Fruit fly (Drosophila melanogaster): Measurements from ENCODE around the gene CG15478.

CG15478 gene

dm6 chrX:7735262-7735661, 17.5 kb upstream of the CG15478 start:
- TF ChIP-seq zfh1 (GFP tag; IDR thresholded peaks at IDR 0.05) (0 out of 3 replicates have a peak, but pooled peaks have one; percentile 9), sens (GFP tag) (peak; percentile 55), CG1792 (GFP tag; optimal IDR thresholded peaks at IDR 0.05) (no peak), CG2116 (GFP tag; optimal IDR thresholded peaks at IDR 0.05) (peak; percentile 1), CG6854 (GFP tag; optimal IDR thresholded peaks at IDR 0.05) (no peak), E2f2 (GFP tag; IDR thresholded peaks at IDR 0.05) (peak; percentile 85), CG4282 (GFP tag; optimal IDR thresholded peaks at IDR 0.05) (peak; percentile 71), CG4360 (GFP tag; IDR thresholded peaks at IDR 0.05) (peak; percentile 23; the same call in 1 of the 2 replicates), CG8290 (GFP tag; optimal IDR thresholded peaks at IDR 0.05) (no peak), CG8290 (tag; optimal IDR thresholded peaks at IDR 0.05) (no peak), CG4707 (GFP tag; optimal IDR thresholded peaks at IDR 0.05) (peak; percentile 98), CG10321 (GFP tag; IDR thresholded peaks at IDR 0.05) (no peak), Aef1 (GFP tag; IDR thresholded peaks at IDR 0.05) (0 out of 3 replicates have a peak, but pooled peaks have one; percentile 13), MESR4 (GFP tag; optimal IDR thresholded peaks at IDR 0.05) (peak; percentile 38), Nf-YB (GFP tag; optimal IDR thresholded peaks at IDR 0.05) (no peak), Dp (GFP tag; optimal IDR thresholded peaks at IDR 0.05) (peak; percentile 73), cg (GFP tag; optimal IDR thresholded peaks at IDR 0.05) (peak; percentile 75), Med (GFP tag) (peak; percentile 66), CrebB (tag; optimal IDR thresholded peaks at IDR 0.05) (no peak), Pdp1 (GFP tag; optimal IDR thresholded peaks at IDR 0.05) (peak in 1 of 2 experiments; percentile 94), pzg (GFP tag; optimal IDR thresholded peaks at IDR 0.05) (peak; percentile 24), chinmo (GFP tag; IDR thresholded peaks at IDR 0.05; ENCODE audit: partially characterized antibody) (peak; percentile 66; the same call in 1 of the 4 replicates), CG7357 (GFP tag; IDR thresholded peaks at IDR 0.05) (no peak), CG1603 (tag; optimal IDR thresholded peaks at IDR 0.05) (peak; percentile 29), nom (GFP tag; optimal IDR thresholded peaks at IDR 0.05) (peak; percentile 38), CG33213 (GFP tag; optimal IDR thresholded peaks at IDR 0.05) (no peak), CG7928 (GFP tag; optimal IDR thresholded peaks at IDR 0.05) (peak; percentile 82)

- TF ChIP-seq lbe (GFP tag; optimal IDR thresholded peaks at IDR 0.05) (peak; percentile 8), Hr39 (optimal IDR thresholded peaks at IDR 0.05) (no peak), hbn (GFP tag; IDR thresholded peaks at IDR 0.05; ENCODE audit: partially characterized antibody) (peak; percentile 89), CG3163 (GFP tag; optimal IDR thresholded peaks at IDR 0.05) (no peak), ato (GFP tag; IDR thresholded peaks at IDR 0.05; ENCODE audit: partially characterized antibody) (peak; percentile 63; the same call in 1 of the 2 replicates), fu2 (GFP tag; optimal IDR thresholded peaks at IDR 0.05) (peak; percentile 45), Med (GFP tag) (peak; percentile 94), CG10209 (GFP tag; optimal IDR thresholded peaks at IDR 0.05) (peak; percentile 73), B-H1 (GFP tag; IDR thresholded peaks at IDR 0.05) (peak; percentile 60; the same call in 2 of the 3 replicates), caup (GFP tag; optimal IDR thresholded peaks at IDR 0.05; ENCODE audit: severe bottlenecking) (peak; percentile 68), Xbp1 (GFP tag; optimal IDR thresholded peaks at IDR 0.05) (peak; percentile 84), nerfin-2 (GFP tag; IDR thresholded peaks at IDR 0.05; ENCODE audit: partially characterized antibody) (peak; percentile 76), cg (GFP tag; optimal IDR thresholded peaks at IDR 0.05) (peak; percentile 52), HmgD (GFP tag; optimal IDR thresholded peaks at IDR 0.05) (no peak), Rfx (GFP tag; IDR thresholded peaks at IDR 0.05) (peak; percentile 88), pho (GFP tag; optimal IDR thresholded peaks at IDR 0.05) (peak; percentile 78), psq (GFP tag; optimal IDR thresholded peaks at IDR 0.05) (peak; percentile 22), CG11398 (GFP tag; optimal IDR thresholded peaks at IDR 0.05) (no peak), Dfd (GFP tag; optimal IDR thresholded peaks at IDR 0.05) (no peak), CG6254 (GFP tag; optimal IDR thresholded peaks at IDR 0.05) (no peak), CG13624 (GFP tag; optimal IDR thresholded peaks at IDR 0.05) (peak; percentile 41), CG13123 (GFP tag; optimal IDR thresholded peaks at IDR 0.05) (peak; percentile 42), slp2 (GFP tag; optimal IDR thresholded peaks at IDR 0.05) (peak; percentile 20), CG17385 (GFP tag; optimal IDR thresholded peaks at IDR 0.05) (peak; percentile 71), tgo (GFP tag; IDR thresholded peaks at IDR 0.05) (peak; percentile 83)
These were observed 16.6 kb upstream of the CG15478 start, which contains the start of the genes Pdp and Rab39 for dm6 chrX:7734131-7734930. Gene Pdp (minus strand): TSS chrX:7734651. Gene Rab39 (plus strand): TSS chrX:7734923.

All from whole organism, embryonic.